Worm (Caenorhabditis elegans) whole organism, L1 larva: ENCODE data around the gene ZC262.13.

Experiments
- C34B4.2 ChIP-seq: sonication (generic microtip); optimal IDR thresholded peaks from 2 replicates; lab custom pipeline; 2017; ENCODE audit warnings: mild to moderate bottlenecking, missing genetic modification characterization, missing compliant biosample characterization
- ama-1 ChIP-seq: fragments of 150-350 bp; optimal IDR thresholded peaks from 2 replicates; lab custom pipeline; 2014
- ceh-8 ChIP-seq: fragments of 200-800 bp; sonication (Bioruptor generic); optimal IDR thresholded peaks from 2 replicates; lab custom pipeline; 2018; ENCODE audit warnings: mild to moderate bottlenecking, missing genetic modification characterization, moderate library complexity, missing compliant biosample characterization
- egl-27 ChIP-seq, 2 experiments: fragments of 150-350 bp in 1 of 2; sonication (generic microtip); optimal IDR thresholded peaks; 3 replicates each; lab custom pipeline; 2017 to 2018; ENCODE audit warnings: missing biosample characterization in 2 of 2, missing genetic modification characterization in 2 of 2, missing genetic modification reagents in 2 of 2
- lin-13 ChIP-seq: fragments of 150-350 bp; optimal IDR thresholded peaks from 2 replicates; lab custom pipeline; 2014; ENCODE audit warnings: missing biosample characterization, missing genetic modification reagents, missing genetic modification characterization
- lin-35 ChIP-seq, 2 experiments: fragments of 150-350 bp; optimal IDR thresholded peaks; 2 replicates each; lab custom pipeline; 2014; ENCODE audit warnings: missing biosample characterization in 2 of 2, missing genetic modification characterization in 2 of 2, missing genetic modification reagents in 2 of 2
- nhr-28 ChIP-seq: fragments of 150-350 bp; optimal IDR thresholded peaks from 2 replicates; lab custom pipeline; 2014; ENCODE audit warnings: missing biosample characterization, missing genetic modification characterization
- nhr-76 ChIP-seq: sonication (generic microtip); optimal IDR thresholded peaks from 2 replicates; lab custom pipeline; 2017; ENCODE audit warnings: missing biosample characterization, missing genetic modification characterization
- snpc-4 ChIP-seq: fragments of 150-350 bp; optimal IDR thresholded peaks from 2 replicates; lab custom pipeline; 2014; ENCODE audit warnings: missing biosample characterization, missing genetic modification characterization
- sox-4 ChIP-seq: sonication (generic microtip); optimal IDR thresholded peaks from 2 replicates; lab custom pipeline; 2016; ENCODE audit warnings: missing genetic modification characterization, missing compliant biosample characterization
- unc-86 ChIP-seq: sonication (generic microtip); optimal IDR thresholded peaks from 2 replicates; lab custom pipeline; 2016; ENCODE audit warnings: missing genetic modification characterization, missing compliant biosample characterization

ce11 chrIII:8298216-8298920 is 27.6 kb upstream of the ZC262.13 start:
- TF ChIP-seq egl-27 (tag; optimal IDR thresholded peaks at IDR 0.05; lab: Kevin White, UChicago) = no peak
- no peak for TF ChIP-seq sox-4 (tag; lab: Kevin White, UChicago)
- no peak for TF ChIP-seq unc-86 (tag; lab: Kevin White, UChicago)
- no peak for TF ChIP-seq lin-13 (GFP tag; lab: Kevin White, UChicago)
- no peak for TF ChIP-seq nhr-28 (tag; lab: Kevin White, UChicago)
- no peak for TF ChIP-seq ceh-8
- no peak for TF ChIP-seq nhr-76 (tag; lab: Kevin White, UChicago)
- TF ChIP-seq ama-1 = no peak
- no peak for TF ChIP-seq lin-35 (GFP tag; optimal IDR thresholded peaks at IDR 0.05; lab: Kevin White, UChicago)
- no peak for TF ChIP-seq snpc-4 (tag; lab: Kevin White, UChicago)
- TF ChIP-seq C34B4.2 (tag; lab: Kevin White, UChicago) = no peak
